Worm (Caenorhabditis elegans) whole organism, midembryonic: ENCODE data around the gene nhr-31.
A peak's percentile ranks its signal among the peaks of the same experiment; 100 is the strongest.

ENCODE experiments used
- T22C8.4 ChIP-seq: fragments of 200-800 bp; sonication (Bioruptor generic); IDR thresholded peaks from 2 replicates; pipeline ENCODE4 v1.3.6; 2022; ENCODE audit warnings: missing genetic modification characterization, missing compliant biosample characterization
- cog-1 ChIP-seq: sonication (generic microtip); optimal IDR thresholded peaks from 2 replicates; lab custom pipeline; 2016; ENCODE audit warnings: missing genetic modification characterization, missing compliant biosample characterization
- flt-1 ChIP-seq: fragments of 200-800 bp; sonication (Bioruptor generic); IDR thresholded peaks from 2 replicates; pipeline ENCODE4 v1.3.6; 2022; ENCODE audit warnings: missing genetic modification characterization, missing compliant biosample characterization
- klf-2 ChIP-seq: fragments of 200-800 bp; sonication (Bioruptor generic); conservative IDR thresholded peaks from 2 replicates; pipeline ENCODE4 v1.3.6; 2022; ENCODE audit warnings: missing genetic modification reagents, missing genetic modification characterization, missing compliant biosample characterization
- med-1 ChIP-seq: sonication (generic microtip); optimal IDR thresholded peaks from 2 replicates; lab custom pipeline; 2017; ENCODE audit warnings: missing genetic modification characterization, mild to moderate bottlenecking, missing compliant biosample characterization, antibody characterized with exemption, missing genetic modification reagents; ENCODE audit not compliant: insufficient read depth
- ref-1 ChIP-seq: fragments of 200-800 bp; sonication (Bioruptor generic); conservative IDR thresholded peaks from 2 replicates; pipeline ENCODE4 v1.3.6; 2022; ENCODE audit warnings: missing genetic modification reagents, missing genetic modification characterization, missing compliant biosample characterization
- tab-1 ChIP-seq: fragments of 200-800 bp; sonication (Bioruptor generic); IDR thresholded peaks from 2 replicates; pipeline ENCODE4 v1.3.6; 2022; ENCODE audit warnings: missing genetic modification characterization, missing compliant biosample characterization
- ztf-23 ChIP-seq: fragments of 200-800 bp; sonication (Bioruptor generic); IDR thresholded peaks from 2 replicates; pipeline ENCODE4 v1.3.6; 2022; ENCODE audit warnings: missing genetic modification reagents, missing genetic modification characterization, missing compliant biosample characterization
- ztf-29 ChIP-seq: fragments of 200-800 bp; sonication (Bioruptor generic); IDR thresholded peaks from 2 replicates; pipeline ENCODE4 v1.3.6; 2022; ENCODE audit warnings: missing genetic modification reagents, missing genetic modification characterization, missing compliant biosample characterization

Gene nhr-31

ce11 chrIV:8032135-8032915 lies 3.0 kb upstream of the nhr-31 start:
- TF ChIP-seq ztf-23 (GFP tag; lab: Robert Waterston, UW) (no peak), ztf-29 (GFP tag; lab: Robert Waterston, UW) (no peak), tab-1 (GFP tag; lab: Robert Waterston, UW) (no peak), ref-1 (GFP tag; lab: Robert Waterston, UW) (no peak), klf-2 (GFP tag; lab: Robert Waterston, UW) (no peak), med-1 (no peak), flt-1 (GFP tag; lab: Robert Waterston, UW) (no peak), cog-1 (tag; lab: Kevin White, UChicago) (no peak), T22C8.4 (no peak)

- TF ChIP-seq ztf-29 (GFP tag; lab: Robert Waterston, UW): no peak
- no peak for TF ChIP-seq ztf-23 (GFP tag; lab: Robert Waterston, UW)
- TF ChIP-seq ref-1 (GFP tag; lab: Robert Waterston, UW): no peak
- no peak for TF ChIP-seq T22C8.4
- TF ChIP-seq med-1: no peak
- TF ChIP-seq flt-1 (GFP tag; lab: Robert Waterston, UW): no peak
- TF ChIP-seq klf-2 (GFP tag; lab: Robert Waterston, UW): no peak
- TF ChIP-seq tab-1 (GFP tag; lab: Robert Waterston, UW): no peak
- TF ChIP-seq cog-1 (tag; lab: Kevin White, UChicago): no peak
Observed at ce11 chrIV:8030099-8030498, 786 bp upstream of the nhr-31 start.

ce11 chrIV:8028372-8028771 lies 941 bp downstream of the nhr-31 start:
- TF ChIP-seq klf-2 (GFP tag; lab: Robert Waterston, UW) (no peak), med-1 (no peak), T22C8.4 (no peak), tab-1 (GFP tag; lab: Robert Waterston, UW) (no peak), flt-1 (GFP tag; lab: Robert Waterston, UW) (no peak)

- TF ChIP-seq ztf-23 (GFP tag; lab: Robert Waterston, UW) (no peak), flt-1 (GFP tag; lab: Robert Waterston, UW) (no peak), ztf-29 (GFP tag; lab: Robert Waterston, UW) (no peak)
Observed at ce11 chrIV:8027293-8027866, 1.9 kb downstream of the nhr-31 start.

ce11 chrIV:8026361-8026760 lies 3.0 kb downstream of the nhr-31 start:
- TF ChIP-seq ztf-23 (GFP tag; lab: Robert Waterston, UW) (no peak), T22C8.4 (no peak)

ce11 chrIV:8023861-8024260 lies 5.5 kb downstream of the nhr-31 start:
- TF ChIP-seq ztf-29 (GFP tag; lab: Robert Waterston, UW) (no peak), klf-2 (GFP tag; lab: Robert Waterston, UW) (no peak)

ce11 chrIV:8022035-8022673 lies 7.2 kb downstream of the nhr-31 start, which contains the start of gene C26B2.2:
Gene C26B2.2, minus strand, starts transcription at chrIV:8022122.
- TF ChIP-seq cog-1 (tag; lab: Kevin White, UChicago): no peak

- TF ChIP-seq T22C8.4 (no peak), klf-2 (GFP tag; lab: Robert Waterston, UW) (no peak), med-1 (no peak), ztf-29 (GFP tag; lab: Robert Waterston, UW) (no peak), ztf-23 (GFP tag; lab: Robert Waterston, UW) (0 out of 2 replicates have a peak, but pooled peaks have one; percentile 24)
Observed at ce11 chrIV:8019772-8020496, 9.4 kb downstream of the nhr-31 start, which contains the start of gene dnc-4. Gene dnc-4, minus strand, starts transcription at chrIV:8019808.

- TF ChIP-seq T22C8.4 (no peak), flt-1 (GFP tag; lab: Robert Waterston, UW) (no peak), klf-2 (GFP tag; lab: Robert Waterston, UW) (no peak), tab-1 (GFP tag; lab: Robert Waterston, UW) (no peak), cog-1 (tag; lab: Kevin White, UChicago) (no peak), ztf-23 (GFP tag; lab: Robert Waterston, UW) (no peak)
Observed at ce11 chrIV:8016694-8017093, 12.6 kb downstream of the nhr-31 start, which contains the start of gene elpc-4. Gene elpc-4, plus strand, starts transcription at chrIV:8016994.

- TF ChIP-seq cog-1 (tag; lab: Kevin White, UChicago): peak; percentile 12
- TF ChIP-seq flt-1 (GFP tag; lab: Robert Waterston, UW): peak; percentile 82
- peak; percentile 48; the same call in 1 of the 2 replicates for TF ChIP-seq tab-1 (GFP tag; lab: Robert Waterston, UW)
- 0 out of 2 replicates have a peak, but pooled peaks have one; percentile 40 for TF ChIP-seq ref-1 (GFP tag; lab: Robert Waterston, UW)
- TF ChIP-seq ztf-29 (GFP tag; lab: Robert Waterston, UW): peak; percentile 57; the same call in 1 of the 2 replicates
- peak; percentile 80 for TF ChIP-seq klf-2 (GFP tag; lab: Robert Waterston, UW)
- peak; percentile 73 for TF ChIP-seq ztf-23 (GFP tag; lab: Robert Waterston, UW)
Observed at ce11 chrIV:8015726-8016312, 13.5 kb downstream of the nhr-31 start, which contains the start of gene C26B2.7. Gene C26B2.7, plus strand, starts transcription at chrIV:8016274.
